Worm (Caenorhabditis elegans): ENCODE measurements around the gene nhr-59.

nhr-59 gene

ce11 chrV:2281499-2281898 is 3.4 kb upstream of the nhr-59 start, which contains the start of gene nhr-228:
TSS of gene nhr-228 (plus strand) at chrV:2281759.
- TF ChIP-seq K12H6.12 (tag; optimal IDR thresholded peaks at IDR 0.05) (no peak), let-607 (tag; optimal IDR thresholded peaks at IDR 0.05) (no peak), ceh-58 (GFP tag; IDR thresholded peaks at IDR 0.05) (no peak), Y53G8AR.9 (GFP tag; conservative IDR thresholded peaks at IDR 0.05) (no peak), snpc-3.4 (tag; optimal IDR thresholded peaks at IDR 0.05) (no peak), madf-8 (GFP tag; conservative IDR thresholded peaks at IDR 0.05) (no peak), nhr-80 (tag; optimal IDR thresholded peaks at IDR 0.05) (peak; percentile 68), F55B11.4 (tag; optimal IDR thresholded peaks at IDR 0.05; ENCODE audit: borderline replicate concordance, insufficient read depth) (no peak), snpc-1.1 (tag; optimal IDR thresholded peaks at IDR 0.05; ENCODE audit: insufficient read depth) (no peak), ekl-4 (GFP tag; IDR thresholded peaks at IDR 0.05) (no peak), hmg-20 (GFP tag; IDR thresholded peaks at IDR 0.05) (no peak), attf-5 (GFP tag; optimal IDR thresholded peaks at IDR 0.05) (peak; percentile 66), F37B4.10 (GFP tag; IDR thresholded peaks at IDR 0.05) (no peak), tbx-9 (tag; optimal IDR thresholded peaks at IDR 0.05; ENCODE audit: borderline replicate concordance) (no peak), cebp-1 (GFP tag; IDR thresholded peaks at IDR 0.05) (no peak), cebp-1 (tag; optimal IDR thresholded peaks at IDR 0.05) (peak; percentile 35), sptf-2 (GFP tag; optimal IDR thresholded peaks at IDR 0.05) (no peak), F22D6.2 (tag; optimal IDR thresholded peaks at IDR 0.05) (no peak), hmg-1.2 (GFP tag; IDR thresholded peaks at IDR 0.05) (peak; percentile 70; the same call in 1 of the 2 replicates)

- TF ChIP-seq attf-6 (GFP tag; IDR thresholded peaks at IDR 0.05) (no peak), nfyb-1 (GFP tag; IDR thresholded peaks at IDR 0.05) (no peak)
Observed at ce11 chrV:2278543-2278942, 478 bp upstream of the nhr-59 start, which contains the start of gene fbxa-137. TSS of gene fbxa-137 (plus strand) at chrV:2278816.

- no peak for TF ChIP-seq rpc-1 (optimal IDR thresholded peaks at IDR 0.05)
- peak; percentile 50 for TF ChIP-seq rpc-1 (tag; optimal IDR thresholded peaks at IDR 0.05)
- 0 out of 2 replicates have a peak, but pooled peaks have one; percentile 29 for TF ChIP-seq mcd-1 (GFP tag; IDR thresholded peaks at IDR 0.05)
- TF ChIP-seq madf-8 (GFP tag; conservative IDR thresholded peaks at IDR 0.05) = no peak
- TF ChIP-seq snpc-4 (GFP tag; optimal IDR thresholded peaks at IDR 0.05) = no peak
- peak in 1 of 4 experiments; percentile 44 for TF ChIP-seq snpc-4 (tag; optimal IDR thresholded peaks at IDR 0.05)
- TF ChIP-seq athp-1 (tag; optimal IDR thresholded peaks at IDR 0.05) = no peak
- peak; percentile 14 for TF ChIP-seq efl-1 (GFP tag; optimal IDR thresholded peaks at IDR 0.05)
- TF ChIP-seq hmg-20 (GFP tag; IDR thresholded peaks at IDR 0.05) = no peak
- TF ChIP-seq hmg-1.2 (GFP tag; IDR thresholded peaks at IDR 0.05) = peak; percentile 10; the same call in 1 of the 2 replicates
- TF ChIP-seq D2030.7 (GFP tag; IDR thresholded peaks at IDR 0.05) = peak; percentile 21; the same call in 1 of the 2 replicates
- TF ChIP-seq egrh-3 (GFP tag; IDR thresholded peaks at IDR 0.05) = peak; percentile 22; the same call in 1 of the 2 replicates
- TF ChIP-seq tbp1 (GFP tag; optimal IDR thresholded peaks at IDR 0.05) = peak; percentile 64
- peak; percentile 26; the same call in 1 of the 2 replicates for TF ChIP-seq dox-1 (GFP tag; IDR thresholded peaks at IDR 0.05)
Observed at ce11 chrV:2277260-2277659, 805 bp downstream of the nhr-59 start.

ce11 chrV:2274253-2274892 is 3.7 kb downstream of the nhr-59 start, which contains the start of the genes Y5H2A.4 and abu-4:
TSS of gene Y5H2A.4 (minus strand) at chrV:2274353.
TSS of gene abu-4 (plus strand) at chrV:2274842.
- TF ChIP-seq xnd-1 (tag; optimal IDR thresholded peaks at IDR 0.05) (no peak), nhr-120 (GFP tag; IDR thresholded peaks at IDR 0.05) (no peak), mxl-1 (tag; optimal IDR thresholded peaks at IDR 0.05) (no peak), Y67H2A.10 (GFP tag; conservative IDR thresholded peaks at IDR 0.05) (no peak), B0336.3 (GFP tag; IDR thresholded peaks at IDR 0.05) (no peak), dox-1 (GFP tag; IDR thresholded peaks at IDR 0.05) (no peak), ztf-3 (GFP tag; optimal IDR thresholded peaks at IDR 0.05) (no peak), F57C9.4 (tag; optimal IDR thresholded peaks at IDR 0.05) (no peak), hsf-1 (GFP tag; IDR thresholded peaks at IDR 0.05) (no peak), K12H6.12 (tag; optimal IDR thresholded peaks at IDR 0.05) (no peak), snpc-1.3 (tag; optimal IDR thresholded peaks at IDR 0.05; ENCODE audit: insufficient read depth) (no peak), nhr-90 (tag; optimal IDR thresholded peaks at IDR 0.05) (no peak), madf-8 (GFP tag; conservative IDR thresholded peaks at IDR 0.05) (no peak)
